Fruit fly (Drosophila melanogaster) whole organism, embryonic: Measurements from ENCODE around the gene CG13077.

Experiments used
- Ada2b ChIP-seq: fragments of 200-800 bp; sonication (Bioruptor generic); IDR thresholded peaks from 2 replicates; pipeline ENCODE4 v1.3.6; 2022; ENCODE audit warnings: missing biosample characterization, missing genetic modification characterization
- Adf1 ChIP-seq: fragments of 200-800 bp; sonication (Bioruptor generic); IDR thresholded peaks from 2 replicates; pipeline ENCODE4 v1.3.6; 2022; ENCODE audit warnings: missing biosample characterization, missing genetic modification characterization
- C15 ChIP-seq: fragments of 200-800 bp; sonication (Bioruptor generic); IDR thresholded peaks from 3 replicates; pipeline ENCODE4 v1.3.6; 2022; ENCODE audit warnings: missing biosample characterization, missing genetic modification characterization
- CG10267 ChIP-seq: fragments of 200-800 bp; sonication (Bioruptor generic); optimal IDR thresholded peaks from 2 replicates; lab custom pipeline; 2018; ENCODE audit warnings: missing biosample characterization, mild to moderate bottlenecking, missing genetic modification characterization, moderate library complexity
- CG10462 ChIP-seq: fragments of 200-800 bp; sonication (Bioruptor generic); optimal IDR thresholded peaks from 2 replicates; lab custom pipeline; 2016; ENCODE audit warnings: missing biosample characterization, missing genetic modification characterization
- CG14860 ChIP-seq: fragments of 200-800 bp; sonication (Bioruptor generic); IDR thresholded peaks from 3 replicates; pipeline ENCODE4 v1.3.6; 2022; ENCODE audit warnings: missing biosample characterization, missing genetic modification characterization; ENCODE audit not compliant: partially characterized antibody
- CG15073 ChIP-seq: fragments of 200-800 bp; sonication (Bioruptor generic); optimal IDR thresholded peaks from 2 replicates; lab custom pipeline; 2016; ENCODE audit warnings: missing biosample characterization, missing genetic modification characterization
- CG15269 ChIP-seq: fragments of 200-800 bp; sonication (Bioruptor generic); optimal IDR thresholded peaks from 2 replicates; lab custom pipeline; 2018; ENCODE audit warnings: missing biosample characterization, mild to moderate bottlenecking, missing genetic modification characterization, moderate library complexity
- CG15696 ChIP-seq: fragments of 200-800 bp; sonication (Bioruptor generic); optimal IDR thresholded peaks from 2 replicates; lab custom pipeline; 2019; ENCODE audit warnings: missing biosample characterization, mild to moderate bottlenecking, missing genetic modification characterization, moderate library complexity
- CG17186 ChIP-seq: fragments of 200-800 bp; sonication (Bioruptor generic); optimal IDR thresholded peaks from 3 replicates; lab custom pipeline; 2017; ENCODE audit warnings: missing biosample characterization, missing genetic modification reagents, missing genetic modification characterization
- CG17385 ChIP-seq: fragments of 200-800 bp; sonication (Bioruptor generic); optimal IDR thresholded peaks from 3 replicates; lab custom pipeline; 2018; ENCODE audit warnings: missing biosample characterization, mild to moderate bottlenecking, missing genetic modification characterization
- CG18011 ChIP-seq: fragments of 200-800 bp; sonication (Bioruptor generic); optimal IDR thresholded peaks from 2 replicates; lab custom pipeline; 2017; ENCODE audit warnings: missing biosample characterization, missing genetic modification characterization, mild to moderate bottlenecking, moderate library complexity, missing genotype
- CG2199 ChIP-seq: fragments of 200-800 bp; sonication (Bioruptor generic); IDR thresholded peaks from 3 replicates; pipeline ENCODE4 v1.3.6; 2022; ENCODE audit warnings: missing biosample characterization, missing genetic modification characterization
- CG30020 ChIP-seq: fragments of 200-800 bp; optimal IDR thresholded peaks from 2 replicates; lab custom pipeline; 2019; ENCODE audit warnings: missing biosample characterization, mild to moderate bottlenecking, missing genetic modification characterization, moderate library complexity
- CG32772 ChIP-seq: fragments of 200-800 bp; sonication (Bioruptor generic); IDR thresholded peaks from 2 replicates; pipeline ENCODE4 v1.3.6; 2022; ENCODE audit warnings: missing biosample characterization, missing genetic modification characterization
- CG4730 ChIP-seq: fragments of 200-800 bp; sonication (Bioruptor generic); IDR thresholded peaks from 2 replicates; pipeline ENCODE4 v1.3.6; 2022; ENCODE audit warnings: missing biosample characterization, missing genetic modification characterization
- CG7372 ChIP-seq: fragments of 200-800 bp; sonication (Bioruptor generic); IDR thresholded peaks from 2 replicates; pipeline ENCODE4 v1.3.6; 2022; ENCODE audit warnings: missing biosample characterization, missing genetic modification characterization
- CG7786 ChIP-seq: fragments of 200-800 bp; sonication (Bioruptor generic); optimal IDR thresholded peaks from 2 replicates; lab custom pipeline; 2016; ENCODE audit warnings: missing biosample characterization, missing genetic modification characterization
- CG7839 ChIP-seq: fragments of 200-800 bp; sonication (Bioruptor generic); optimal IDR thresholded peaks from 3 replicates; lab custom pipeline; 2018; ENCODE audit warnings: missing biosample characterization, mild to moderate bottlenecking, missing genetic modification characterization, moderate library complexity
- CG9215 ChIP-seq: fragments of 200-800 bp; sonication (Bioruptor generic); IDR thresholded peaks from 2 replicates; pipeline ENCODE4 v1.3.6; 2022; ENCODE audit warnings: missing biosample characterization, missing genetic modification characterization
- CG9797 ChIP-seq: fragments of 200-800 bp; sonication (Bioruptor generic); optimal IDR thresholded peaks from 3 replicates; lab custom pipeline; 2018; ENCODE audit warnings: missing biosample characterization, mild to moderate bottlenecking, missing genetic modification characterization
- D19A ChIP-seq: fragments of 200-800 bp; optimal IDR thresholded peaks from 3 replicates; lab custom pipeline; 2019; ENCODE audit warnings: missing biosample characterization, mild to moderate bottlenecking, missing genetic modification characterization, moderate library complexity
- Dek ChIP-seq: fragments of 200-800 bp; sonication (Bioruptor generic); optimal IDR thresholded peaks from 3 replicates; lab custom pipeline; 2019; ENCODE audit warnings: missing biosample characterization, mild to moderate bottlenecking, missing genetic modification characterization, moderate library complexity
- Dip3 ChIP-seq: fragments of 200-800 bp; sonication (Bioruptor generic); optimal IDR thresholded peaks from 3 replicates; lab custom pipeline; 2016; ENCODE audit warnings: missing biosample characterization, missing genetic modification characterization
- H2.0 ChIP-seq: fragments of 200-800 bp; sonication (Bioruptor generic); IDR thresholded peaks from 2 replicates; pipeline ENCODE4 v1.3.6; 2022; ENCODE audit warnings: missing biosample characterization, missing genetic modification characterization
- HHEX ChIP-seq: fragments of 200-800 bp; sonication (Bioruptor generic); optimal IDR thresholded peaks from 3 replicates; lab custom pipeline; 2017; ENCODE audit warnings: missing biosample characterization, mild to moderate bottlenecking, missing genetic modification characterization, missing genetic modification reagents
- HmgZ ChIP-seq: fragments of 200-800 bp; sonication (Bioruptor generic); optimal IDR thresholded peaks from 2 replicates; lab custom pipeline; 2018; ENCODE audit warnings: missing biosample characterization, mild to moderate bottlenecking, missing genetic modification characterization
- Myb ChIP-seq: fragments of 200-800 bp; sonication (Bioruptor generic); optimal IDR thresholded peaks from 2 replicates; lab custom pipeline; 2016; ENCODE audit warnings: missing biosample characterization, missing genetic modification characterization
- NC2β ChIP-seq: fragments of 200-800 bp; sonication (Bioruptor generic); optimal IDR thresholded peaks from 2 replicates; lab custom pipeline; 2016; ENCODE audit warnings: missing biosample characterization, missing genetic modification characterization
- Ptx1 ChIP-seq: fragments of 200-800 bp; sonication (Bioruptor generic); IDR thresholded peaks from 2 replicates; pipeline ENCODE4 v1.3.6; 2022; ENCODE audit warnings: missing biosample characterization, missing genetic modification characterization
- Rx ChIP-seq: fragments of 200-800 bp; sonication (Bioruptor generic); IDR thresholded peaks from 2 replicates; pipeline ENCODE4 v1.3.6; 2022; ENCODE audit warnings: missing biosample characterization, missing genetic modification characterization
- TFAM ChIP-seq: fragments of 200-800 bp; sonication (Bioruptor generic); optimal IDR thresholded peaks from 2 replicates; lab custom pipeline; 2017; ENCODE audit warnings: missing biosample characterization, missing genetic modification characterization, inconsistent platforms
- ac ChIP-seq: fragments of 200-800 bp; sonication (Bioruptor generic); optimal IDR thresholded peaks from 3 replicates; lab custom pipeline; 2017; ENCODE audit warnings: missing biosample characterization, mild to moderate bottlenecking, missing genetic modification characterization
- bbx ChIP-seq: fragments of 200-800 bp; sonication (Bioruptor generic); IDR thresholded peaks from 2 replicates; pipeline ENCODE4 v1.3.6; 2022; ENCODE audit warnings: missing biosample characterization, missing genetic modification characterization; ENCODE audit not compliant: partially characterized antibody
- hb ChIP-seq: fragments of 200-800 bp; sonication (Bioruptor generic); IDR thresholded peaks from 3 replicates; pipeline ENCODE4 v1.3.6; 2022; ENCODE audit warnings: missing biosample characterization, missing genetic modification characterization; ENCODE audit not compliant: partially characterized antibody
- lov ChIP-seq, 2 experiments: fragments of 200-800 bp in 1 of 2; fragments of >200 bp in 1 of 2; sonication (Bioruptor generic) in 1 of 2; IDR thresholded peaks in 1 of 2; optimal IDR thresholded peaks in 1 of 2; 2 replicates in 1 of 2; 3 replicates in 1 of 2; pipeline versions ENCODE4 v1.3.6 to Lab custom; 2017 to 2022; ENCODE audit warnings: missing biosample characterization in 1 of 2, missing genetic modification characterization in 1 of 2
- maf-S ChIP-seq: fragments of 200-800 bp; sonication (Bioruptor generic); optimal IDR thresholded peaks from 2 replicates; lab custom pipeline; 2016; ENCODE audit warnings: missing biosample characterization, missing genetic modification characterization
- nerfin-1 ChIP-seq: fragments of 200-800 bp; sonication (Bioruptor generic); optimal IDR thresholded peaks from 3 replicates; lab custom pipeline; 2019; ENCODE audit warnings: missing biosample characterization, mild to moderate bottlenecking, missing genetic modification characterization, moderate library complexity
- pan ChIP-seq, 4 experiments: fragments of >200 bp in 3 of 4; fragments of 200-800 bp in 1 of 4; sonication (Bioruptor generic) in 1 of 4; optimal IDR thresholded peaks in 3 of 4; IDR thresholded peaks in 1 of 4; 2 replicates each; pipeline versions ENCODE4 v1.3.6 to Lab custom; 2017 to 2022; ENCODE audit warnings: missing biosample characterization in 2 of 4, missing genetic modification characterization in 2 of 4, mixed read lengths in 1 of 4
- phol ChIP-seq: fragments of 200-800 bp; sonication (Bioruptor generic); optimal IDR thresholded peaks from 3 replicates; lab custom pipeline; 2018; ENCODE audit warnings: missing biosample characterization, mild to moderate bottlenecking, missing genetic modification characterization, moderate library complexity
- pita ChIP-seq: fragments of 200-800 bp; sonication (Bioruptor generic); optimal IDR thresholded peaks from 2 replicates; lab custom pipeline; 2017; ENCODE audit warnings: missing biosample characterization, mild to moderate bottlenecking, missing genetic modification characterization
- schlank ChIP-seq: fragments of 200-800 bp; sonication (Bioruptor generic); optimal IDR thresholded peaks from 2 replicates; lab custom pipeline; 2018; ENCODE audit warnings: missing biosample characterization, mild to moderate bottlenecking, missing genetic modification characterization
- seq ChIP-seq: fragments of 200-800 bp; sonication (Bioruptor generic); IDR thresholded peaks from 2 replicates; pipeline ENCODE4 v1.3.6; 2022; ENCODE audit warnings: missing biosample characterization, missing genetic modification characterization
- sim ChIP-seq: fragments of 200-800 bp; sonication (Bioruptor generic); IDR thresholded peaks from 2 replicates; pipeline ENCODE4 v1.3.6; 2022; ENCODE audit warnings: missing biosample characterization, missing genetic modification characterization
- slp2 ChIP-seq: fragments of 200-800 bp; sonication (Bioruptor generic); optimal IDR thresholded peaks from 2 replicates; lab custom pipeline; 2016; ENCODE audit warnings: missing biosample characterization, missing genetic modification characterization
- tup ChIP-seq: fragments of 200-800 bp; sonication (Bioruptor generic); optimal IDR thresholded peaks from 2 replicates; lab custom pipeline; 2016; ENCODE audit warnings: missing biosample characterization, mild to moderate bottlenecking, missing genetic modification characterization, moderate library complexity
- vnd ChIP-seq: fragments of 200-800 bp; sonication (Bioruptor generic); IDR thresholded peaks from 3 replicates; pipeline ENCODE4 v1.3.6; 2022; ENCODE audit warnings: missing biosample characterization, missing genetic modification characterization; ENCODE audit not compliant: partially characterized antibody

CG13077 gene

dm6 chr2L:19586436-19587333, 21.0 kb downstream of the CG13077 start, which contains the start of gene Lar (continued):
- TF ChIP-seq CG9797 (GFP tag; lab: Kevin White, UChicago) (peak; percentile 44), sim (GFP tag; lab: Robert Waterston, UW) (peak; percentile 54; the same call in 1 of the 2 replicates), CG15269 (peak; percentile 61), ac (GFP tag; lab: Kevin White, UChicago) (no peak), H2.0 (GFP tag; lab: Robert Waterston, UW) (peak; percentile 53; the same call in 1 of the 2 replicates), CG18011 (GFP tag; lab: Kevin White, UChicago) (peak; percentile 61), Adf1 (GFP tag; lab: Robert Waterston, UW) (no peak), C15 (GFP tag; lab: Robert Waterston, UW) (no peak), CG4730 (0 out of 2 replicates have a peak, but pooled peaks have one; percentile 9), CG10267 (tag; lab: Kevin White, UChicago) (peak; percentile 58), CG17186 (peak; percentile 68), CG7372 (peak; percentile 43; the same call in 1 of the 2 replicates), Dip3 (peak; percentile 16), slp2 (GFP tag; lab: Kevin White, UChicago) (peak; percentile 34), pan (optimal IDR thresholded peaks at IDR 0.05; lab: Kevin White, UChicago) (no peak), pan (GFP tag; optimal IDR thresholded peaks at IDR 0.05 in 1 of 2, IDR thresholded peaks at IDR 0.05 in 1 of 2) (peak in 1 of 2 experiments; percentile 73), schlank (tag; lab: Kevin White, UChicago) (no peak), CG7786 (peak; percentile 32), maf-S (GFP tag; lab: Kevin White, UChicago) (peak; percentile 66), lov (optimal IDR thresholded peaks at IDR 0.05; lab: Kevin White, UChicago) (no peak), lov (GFP tag; IDR thresholded peaks at IDR 0.05; lab: Robert Waterston, UW) (0 out of 3 replicates have a peak, but pooled peaks have one; percentile 17), vnd (GFP tag; lab: Robert Waterston, UW) (no peak), HHEX (GFP tag; lab: Kevin White, UChicago) (peak; percentile 10), Dek (tag; lab: Kevin White, UChicago) (peak; percentile 55), CG15696 (peak; percentile 49), CG10462 (no peak), Rx (GFP tag; lab: Robert Waterston, UW) (no peak), TFAM (GFP tag; lab: Kevin White, UChicago) (no peak), Ptx1 (GFP tag; lab: Robert Waterston, UW) (peak; percentile 38; the same call in 1 of the 2 replicates), pita (GFP tag; lab: Kevin White, UChicago) (no peak), CG30020 (tag; lab: Kevin White, UChicago) (peak; percentile 45), CG32772 (GFP tag; lab: Robert Waterston, UW) (peak; percentile 44; the same call in 1 of the 2 replicates), Myb (peak; percentile 77), HmgZ (tag; lab: Kevin White, UChicago) (peak; percentile 85), CG17385 (GFP tag; lab: Kevin White, UChicago) (peak; percentile 26), nerfin-1 (tag; lab: Kevin White, UChicago) (peak; percentile 96), phol (peak; percentile 58), hb (GFP tag; lab: Robert Waterston, UW) (no peak), CG9215 (GFP tag; lab: Robert Waterston, UW) (peak; percentile 55), CG15073 (no peak), seq (GFP tag; lab: Robert Waterston, UW) (no peak), D19A (tag; lab: Kevin White, UChicago) (peak; percentile 38), bbx (no peak), CG2199 (no peak), CG7839 (peak; percentile 47), Ada2b (GFP tag; lab: Robert Waterston, UW) (0 out of 2 replicates have a peak, but pooled peaks have one; percentile 24), NC2β (GFP tag; lab: Kevin White, UChicago) (peak; percentile 60), CG14860 (GFP tag; lab: Robert Waterston, UW) (no peak), tup (no peak)
